Fruit fly (Drosophila melanogaster) whole organism, prepupa: Measurements from ENCODE around the gene ABCB7.

ENCODE experiments used
- Blimp-1 ChIP-seq: fragments of 200-800 bp; sonication (Bioruptor generic); optimal IDR thresholded peaks from 3 replicates; lab custom pipeline; 2017; ENCODE audit warnings: missing biosample characterization, missing genetic modification characterization, mild to moderate bottlenecking, moderate library complexity, missing genetic modification reagents
- CG10631 ChIP-seq: fragments of 200-800 bp; sonication (Bioruptor generic); optimal IDR thresholded peaks from 2 replicates; lab custom pipeline; 2016; ENCODE audit warnings: missing biosample characterization, missing genetic modification characterization
- CG10669 ChIP-seq: fragments of 200-800 bp; sonication (Bioruptor generic); optimal IDR thresholded peaks from 3 replicates; lab custom pipeline; 2018; ENCODE audit warnings: missing biosample characterization, mild to moderate bottlenecking, missing genetic modification characterization, moderate library complexity
- CG11294 ChIP-seq: fragments of 200-800 bp; sonication (Bioruptor generic); IDR thresholded peaks from 2 replicates; pipeline ENCODE4 v1.3.6; 2022; ENCODE audit warnings: missing biosample characterization, missing genetic modification characterization
- CG11762 ChIP-seq: fragments of 200-800 bp; sonication (Bioruptor generic); optimal IDR thresholded peaks from 3 replicates; lab custom pipeline; 2016; ENCODE audit warnings: missing biosample characterization, missing genetic modification characterization; ENCODE audit not compliant: insufficient read depth
- CG11902 ChIP-seq: fragments of 200-800 bp; sonication (Bioruptor generic); optimal IDR thresholded peaks from 3 replicates; lab custom pipeline; 2016; ENCODE audit warnings: missing biosample characterization, missing genetic modification characterization
- CG15336 ChIP-seq: fragments of 200-800 bp; sonication (Bioruptor generic); IDR thresholded peaks from 2 replicates; pipeline ENCODE4 v1.3.6; 2022; ENCODE audit warnings: missing biosample characterization, missing genetic modification characterization
- CG1621 ChIP-seq: fragments of 200-800 bp; sonication (Bioruptor generic); optimal IDR thresholded peaks from 3 replicates; lab custom pipeline; 2018; ENCODE audit warnings: missing biosample characterization, mild to moderate bottlenecking, missing genetic modification characterization
- CG16779 ChIP-seq: fragments of 200-800 bp; sonication (Bioruptor generic); optimal IDR thresholded peaks from 3 replicates; lab custom pipeline; 2017; ENCODE audit warnings: missing biosample characterization, mild to moderate bottlenecking, missing genetic modification characterization
- CG31627 ChIP-seq: fragments of 200-800 bp; sonication (Bioruptor generic); optimal IDR thresholded peaks from 3 replicates; lab custom pipeline; 2016; ENCODE audit warnings: missing biosample characterization, missing genetic modification characterization
- CG34406 ChIP-seq: fragments of 200-800 bp; sonication (Bioruptor generic); optimal IDR thresholded peaks from 3 replicates; lab custom pipeline; 2016; ENCODE audit warnings: missing biosample characterization, missing genetic modification characterization
- CG3919 ChIP-seq: fragments of 200-800 bp; sonication (Bioruptor generic); optimal IDR thresholded peaks from 3 replicates; lab custom pipeline; 2016; ENCODE audit warnings: missing biosample characterization, missing genetic modification characterization
- CG4318 ChIP-seq: fragments of 200-800 bp; sonication (Bioruptor generic); optimal IDR thresholded peaks from 3 replicates; lab custom pipeline; 2017; ENCODE audit warnings: missing biosample characterization, mild to moderate bottlenecking, missing genetic modification characterization
- CG6163 ChIP-seq: fragments of 200-800 bp; sonication (Bioruptor generic); IDR thresholded peaks from 3 replicates; pipeline ENCODE4 v1.3.6; 2022; ENCODE audit warnings: missing biosample characterization, missing genetic modification characterization
- CG6276 ChIP-seq: fragments of 200-800 bp; sonication (Bioruptor generic); optimal IDR thresholded peaks from 2 replicates; lab custom pipeline; 2017; ENCODE audit warnings: missing biosample characterization, mild to moderate bottlenecking, missing genetic modification characterization
- CG6792 ChIP-seq: fragments of 200-800 bp; sonication (Bioruptor generic); optimal IDR thresholded peaks from 3 replicates; lab custom pipeline; 2016; ENCODE audit warnings: missing biosample characterization, missing genetic modification characterization
- CG6808 ChIP-seq: fragments of 200-800 bp; sonication (Bioruptor generic); optimal IDR thresholded peaks from 3 replicates; lab custom pipeline; 2017; ENCODE audit warnings: missing biosample characterization, missing genetic modification characterization, mild to moderate bottlenecking, moderate library complexity, missing genetic modification reagents
- CG6854 ChIP-seq: fragments of 200-800 bp; sonication (Bioruptor generic); optimal IDR thresholded peaks from 2 replicates; lab custom pipeline; 2017; ENCODE audit warnings: missing biosample characterization, mild to moderate bottlenecking, missing genetic modification characterization
- CG7368 ChIP-seq: fragments of 200-800 bp; sonication (Bioruptor generic); optimal IDR thresholded peaks from 3 replicates; lab custom pipeline; 2016; ENCODE audit warnings: missing biosample characterization, missing genetic modification characterization
- CG8119 ChIP-seq: fragments of 200-800 bp; sonication (Bioruptor generic); IDR thresholded peaks from 3 replicates; pipeline ENCODE4 v1.3.6; 2022; ENCODE audit warnings: missing biosample characterization, missing genetic modification characterization
- CG9139 ChIP-seq: fragments of 200-800 bp; sonication (Bioruptor generic); optimal IDR thresholded peaks from 3 replicates; lab custom pipeline; 2017; ENCODE audit warnings: missing biosample characterization, mild to moderate bottlenecking, missing genetic modification characterization
- Eip75B ChIP-seq: fragments of 200-800 bp; sonication (Bioruptor generic); optimal IDR thresholded peaks from 3 replicates; lab custom pipeline; 2016; ENCODE audit warnings: missing biosample characterization, missing genetic modification characterization
- Eip78C ChIP-seq: fragments of 200-800 bp; sonication (Bioruptor generic); peaks from one replicate; lab custom pipeline; 2016; ENCODE audit warnings: missing biosample characterization, missing genetic modification characterization
- Ets21C ChIP-seq: fragments of 200-800 bp; sonication (Bioruptor generic); optimal IDR thresholded peaks from 3 replicates; lab custom pipeline; 2016; ENCODE audit warnings: missing biosample characterization, missing genetic modification characterization
- Ets96B ChIP-seq: fragments of 200-800 bp; optimal IDR thresholded peaks from 2 replicates; lab custom pipeline; 2019; ENCODE audit warnings: missing biosample characterization, mild to moderate bottlenecking, missing genetic modification characterization, moderate library complexity
- Gug ChIP-seq: fragments of 200-800 bp; sonication (Bioruptor generic); IDR thresholded peaks from 2 replicates; pipeline ENCODE4 v1.3.6; 2022; ENCODE audit warnings: missing biosample characterization, missing genetic modification characterization
- Hr38 ChIP-seq: sonication (Bioruptor generic); optimal IDR thresholded peaks from 2 replicates; lab custom pipeline; 2016; ENCODE audit warnings: missing biosample characterization, missing genetic modification characterization
- Hr4 ChIP-seq: fragments of 200-800 bp; sonication (Bioruptor generic); optimal IDR thresholded peaks from 3 replicates; lab custom pipeline; 2016; ENCODE audit warnings: missing biosample characterization, missing genetic modification characterization
- Lpt ChIP-seq: fragments of 200-800 bp; sonication (Bioruptor generic); optimal IDR thresholded peaks from 3 replicates; lab custom pipeline; 2016; ENCODE audit warnings: missing biosample characterization, missing genetic modification characterization
- Met ChIP-seq: fragments of 200-800 bp; sonication (Bioruptor generic); optimal IDR thresholded peaks from 3 replicates; lab custom pipeline; 2016; ENCODE audit warnings: missing biosample characterization, missing genetic modification characterization
- OdsH ChIP-seq: fragments of 200-800 bp; sonication (Bioruptor generic); optimal IDR thresholded peaks from 3 replicates; lab custom pipeline; 2016; ENCODE audit warnings: missing biosample characterization, missing genetic modification characterization
- Smox ChIP-seq: fragments of 200-800 bp; sonication (Bioruptor generic); optimal IDR thresholded peaks from 3 replicates; lab custom pipeline; 2016; ENCODE audit warnings: missing biosample characterization, missing genetic modification characterization
- Sox102F ChIP-seq: fragments of 200-800 bp; sonication (Bioruptor generic); optimal IDR thresholded peaks from 2 replicates; lab custom pipeline; 2016; ENCODE audit warnings: missing biosample characterization, mild to moderate bottlenecking, missing genetic modification characterization
- Sox14 ChIP-seq: fragments of 200-800 bp; sonication (Bioruptor generic); optimal IDR thresholded peaks from 3 replicates; lab custom pipeline; 2016; ENCODE audit warnings: missing biosample characterization, missing genetic modification characterization
- achi ChIP-seq: fragments of 200-800 bp; sonication (Bioruptor generic); optimal IDR thresholded peaks from 3 replicates; lab custom pipeline; 2016; ENCODE audit warnings: missing biosample characterization, missing genetic modification characterization
- acj6 ChIP-seq: fragments of 200-800 bp; sonication (Bioruptor generic); optimal IDR thresholded peaks from 3 replicates; lab custom pipeline; 2016; ENCODE audit warnings: missing biosample characterization, missing genetic modification characterization
- cyc ChIP-seq: fragments of 200-800 bp; sonication (Bioruptor generic); optimal IDR thresholded peaks from 3 replicates; lab custom pipeline; 2016; ENCODE audit warnings: missing biosample characterization, missing genetic modification characterization
- dac ChIP-seq: fragments of 200-800 bp; sonication (Bioruptor generic); optimal IDR thresholded peaks from 2 replicates; lab custom pipeline; 2017; ENCODE audit warnings: missing biosample characterization, mild to moderate bottlenecking, missing genetic modification characterization
- dsx ChIP-seq: fragments of 200-800 bp; optimal IDR thresholded peaks from 3 replicates; lab custom pipeline; 2019; ENCODE audit warnings: missing biosample characterization, mild to moderate bottlenecking, missing genetic modification characterization, moderate library complexity; ENCODE audit not compliant: poor library complexity, severe bottlenecking
- eg ChIP-seq: fragments of 200-800 bp; sonication (Bioruptor generic); IDR thresholded peaks from 3 replicates; pipeline ENCODE4 v1.3.6; 2022; ENCODE audit warnings: missing biosample characterization, missing genetic modification characterization
- fd85E ChIP-seq: fragments of 200-800 bp; sonication (Bioruptor generic); optimal IDR thresholded peaks from 3 replicates; lab custom pipeline; 2016; ENCODE audit warnings: missing biosample characterization, missing genetic modification characterization
- fkh ChIP-seq: fragments of 200-800 bp; sonication (Bioruptor generic); optimal IDR thresholded peaks from 3 replicates; lab custom pipeline; 2017; ENCODE audit warnings: missing biosample characterization, mild to moderate bottlenecking, missing genetic modification characterization, moderate library complexity
- net ChIP-seq: fragments of 200-800 bp; sonication (Bioruptor generic); optimal IDR thresholded peaks from 3 replicates; lab custom pipeline; 2016; ENCODE audit warnings: missing biosample characterization, missing genetic modification characterization
- pdm3 ChIP-seq: fragments of 200-800 bp; sonication (Bioruptor generic); optimal IDR thresholded peaks from 3 replicates; lab custom pipeline; 2016; ENCODE audit warnings: missing biosample characterization, missing genetic modification characterization
- spab ChIP-seq: fragments of 200-800 bp; sonication (Bioruptor generic); optimal IDR thresholded peaks from 2 replicates; lab custom pipeline; 2017; ENCODE audit warnings: missing biosample characterization, mild to moderate bottlenecking, missing genetic modification characterization, missing genetic modification reagents
- ss ChIP-seq, 2 experiments: fragments of 200-800 bp; sonication (Bioruptor generic); optimal IDR thresholded peaks; 2 replicates in 1 of 2; 3 replicates in 1 of 2; lab custom pipeline; 2017 to 2018; ENCODE audit warnings: mild to moderate bottlenecking in 2 of 2, missing biosample characterization in 2 of 2, missing genetic modification characterization in 2 of 2, moderate library complexity in 1 of 2
- topi ChIP-seq: fragments of 200-800 bp; sonication (Bioruptor generic); optimal IDR thresholded peaks from 3 replicates; lab custom pipeline; 2016; ENCODE audit warnings: missing biosample characterization, missing genetic modification characterization

ABCB7 gene

DNA sequence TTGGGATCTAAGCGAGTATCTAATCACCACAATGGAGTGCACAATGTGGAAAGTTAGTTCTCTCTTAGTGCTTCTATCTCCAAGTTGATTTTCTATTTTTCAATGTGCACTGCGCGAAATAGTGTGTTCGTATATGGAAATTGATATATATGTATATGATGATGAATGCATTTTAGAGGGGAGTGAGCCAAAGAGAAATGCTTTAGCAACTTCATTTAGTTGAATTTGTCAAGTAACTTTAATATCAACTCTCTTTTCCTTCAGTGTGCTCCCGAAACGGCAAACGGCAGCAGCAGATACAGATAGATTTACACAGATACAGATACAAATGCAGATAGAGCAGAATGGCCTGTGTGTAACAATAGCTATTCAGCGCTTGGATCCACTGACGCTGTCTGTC lies 34.2 kb upstream of the ABCB7 start (continued):
- peak; percentile 76 for TF ChIP-seq CG11294
- peak; percentile 13 for TF ChIP-seq CG34406 (GFP tag; lab: Kevin White, UChicago)
- no peak for TF ChIP-seq CG6854 (GFP tag; lab: Kevin White, UChicago)
- TF ChIP-seq net: peak; percentile 60
- TF ChIP-seq CG3919: peak; percentile 8
- peak; percentile 7 for TF ChIP-seq Sox102F
- TF ChIP-seq Ets21C (GFP tag; lab: Kevin White, UChicago): no peak
- TF ChIP-seq CG6276 (GFP tag; lab: Kevin White, UChicago): peak; percentile 47
- no peak for TF ChIP-seq spab (GFP tag; lab: Kevin White, UChicago)
- TF ChIP-seq dac (GFP tag; lab: Kevin White, UChicago): peak; percentile 65
- no peak for TF ChIP-seq cyc (GFP tag; lab: Kevin White, UChicago)
- no peak for TF ChIP-seq Hr38 (GFP tag; lab: Kevin White, UChicago)
- peak; percentile 53 for TF ChIP-seq CG10631 (GFP tag; lab: Kevin White, UChicago)
- TF ChIP-seq fkh (GFP tag; lab: Kevin White, UChicago): no peak
- no peak for TF ChIP-seq CG6792 (GFP tag; lab: Kevin White, UChicago)
- TF ChIP-seq CG6163 (GFP tag; lab: Robert Waterston, UW): no peak
- TF ChIP-seq Eip78C (GFP tag; lab: Kevin White, UChicago): peak; percentile 88
- TF ChIP-seq ss (GFP tag; optimal IDR thresholded peaks at IDR 0.05; lab: Kevin White, UChicago): no peak
- TF ChIP-seq CG8119 (GFP tag; lab: Robert Waterston, UW): peak; percentile 87
- TF ChIP-seq CG11902: no peak
- no peak for TF ChIP-seq CG6808 (GFP tag; lab: Kevin White, UChicago)

DNA sequence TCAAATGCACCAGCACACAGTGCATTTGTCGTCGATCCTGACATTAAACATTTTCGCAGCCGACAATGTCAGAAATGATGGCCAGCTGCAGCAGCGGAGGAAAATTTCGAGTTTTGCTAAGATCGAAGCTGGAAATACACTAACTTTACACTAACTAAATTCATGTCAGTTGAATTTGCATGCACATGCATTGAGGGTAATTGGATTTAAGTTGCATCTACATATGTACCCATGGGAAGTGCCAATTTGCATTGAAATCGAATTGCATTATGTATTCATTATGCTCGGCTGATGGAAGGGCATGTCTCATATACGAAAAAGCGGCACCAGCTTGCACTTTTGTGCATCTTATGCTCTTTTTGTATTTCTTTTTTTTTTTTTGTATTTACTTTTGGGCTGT lies 33.4 kb upstream of the ABCB7 start:
- TF ChIP-seq OdsH (GFP tag; lab: Kevin White, UChicago): peak; percentile 78
- peak; percentile 96 for TF ChIP-seq Gug (GFP tag; lab: Robert Waterston, UW)
- peak; percentile 82 for TF ChIP-seq Hr4 (GFP tag; lab: Kevin White, UChicago)
- peak; percentile 57 for TF ChIP-seq Met
- TF ChIP-seq Ets21C (GFP tag; lab: Kevin White, UChicago): peak; percentile 63
- TF ChIP-seq achi: peak; percentile 87
- TF ChIP-seq CG16779 (tag; lab: Kevin White, UChicago): peak; percentile 70
- TF ChIP-seq spab (GFP tag; lab: Kevin White, UChicago): peak; percentile 76
- peak; percentile 76 for TF ChIP-seq acj6 (GFP tag; lab: Kevin White, UChicago)
- peak; percentile 86 for TF ChIP-seq CG7368
- peak; percentile 50 for TF ChIP-seq CG1621 (tag; lab: Kevin White, UChicago)
- TF ChIP-seq CG6792 (GFP tag; lab: Kevin White, UChicago): peak; percentile 77
- peak; percentile 87 for TF ChIP-seq topi (GFP tag; lab: Kevin White, UChicago)
- peak; percentile 86 for TF ChIP-seq CG11902
- peak; percentile 96 for TF ChIP-seq eg
- TF ChIP-seq CG4318: peak; percentile 60
- TF ChIP-seq net: peak; percentile 92
- TF ChIP-seq Blimp-1 (GFP tag; lab: Kevin White, UChicago): peak; percentile 57
- peak; percentile 79 for TF ChIP-seq CG6808 (GFP tag; lab: Kevin White, UChicago)
- TF ChIP-seq cyc (GFP tag; lab: Kevin White, UChicago): peak; percentile 93
- TF ChIP-seq fd85E (GFP tag; lab: Kevin White, UChicago): peak; percentile 82
- peak; percentile 89 for TF ChIP-seq CG6276 (GFP tag; lab: Kevin White, UChicago)
- TF ChIP-seq CG31627 (GFP tag; lab: Kevin White, UChicago): peak; percentile 79
- TF ChIP-seq dsx: peak; percentile 76
- TF ChIP-seq pdm3: peak; percentile 81
- peak; percentile 83 for TF ChIP-seq CG10669 (GFP tag; lab: Kevin White, UChicago)
- peak; percentile 68 for TF ChIP-seq Eip75B (GFP tag; lab: Kevin White, UChicago)
- TF ChIP-seq Sox102F: peak; percentile 78
- TF ChIP-seq Lpt (GFP tag; lab: Kevin White, UChicago): peak; percentile 73
- TF ChIP-seq Sox14 (GFP tag; lab: Kevin White, UChicago): peak; percentile 72
- peak; percentile 85 for TF ChIP-seq CG11762 (GFP tag; lab: Kevin White, UChicago)
- peak; percentile 56 for TF ChIP-seq Smox
- TF ChIP-seq CG15336: peak; percentile 94
- TF ChIP-seq CG8119 (GFP tag; lab: Robert Waterston, UW): peak; percentile 91
- TF ChIP-seq CG34406 (GFP tag; lab: Kevin White, UChicago): peak; percentile 67
- TF ChIP-seq CG6163 (GFP tag; lab: Robert Waterston, UW): peak; percentile 96
- TF ChIP-seq ss (GFP tag; optimal IDR thresholded peaks at IDR 0.05; lab: Kevin White, UChicago): peak; percentile 46 to 67
- TF ChIP-seq CG3919: peak; percentile 93
- TF ChIP-seq CG9139 (GFP tag; lab: Kevin White, UChicago): peak; percentile 73
- peak; percentile 69 for TF ChIP-seq CG10631 (GFP tag; lab: Kevin White, UChicago)
- peak; percentile 80 for TF ChIP-seq Ets96B
